Fruit fly (Drosophila melanogaster): ENCODE data around the gene mub.

mub gene

dm6 chr3L:21961892-21962518, 117.4 kb downstream of the mub start, which contains the start of gene Chs2:
TSS of gene Chs2 (plus strand) at chr3L:21962401.
- TF ChIP-seq insv (optimal IDR thresholded peaks at IDR 0.05) = no peak
- TF ChIP-seq Myc (optimal IDR thresholded peaks at IDR 0.05) = no peak
- no peak for TF ChIP-seq ttk (optimal IDR thresholded peaks at IDR 0.05)
- TF ChIP-seq Sin3A (optimal IDR thresholded peaks at IDR 0.05) = no peak
- TF ChIP-seq h (optimal IDR thresholded peaks at IDR 0.05) = no peak
- TF ChIP-seq psq (optimal IDR thresholded peaks at IDR 0.05) = no peak

- no peak for TF ChIP-seq ttk (optimal IDR thresholded peaks at IDR 0.05)
- no peak for TF ChIP-seq psq (optimal IDR thresholded peaks at IDR 0.05)
- no peak for TF ChIP-seq Myc (optimal IDR thresholded peaks at IDR 0.05)
- TF ChIP-seq insv (optimal IDR thresholded peaks at IDR 0.05) = no peak
- TF ChIP-seq Sin3A (optimal IDR thresholded peaks at IDR 0.05) = no peak
- TF ChIP-seq h (optimal IDR thresholded peaks at IDR 0.05) = no peak
Observed at dm6 chr3L:21963293-21963692, 118.7 kb downstream of the mub start.

dm6 chr3L:21971735-21972134, 127.1 kb downstream of the mub start, which contains the start of gene P5CS:
TSS of gene P5CS (plus strand) at chr3L:21972002.
- no peak for TF ChIP-seq psq (optimal IDR thresholded peaks at IDR 0.05)
- no peak for TF ChIP-seq ttk (optimal IDR thresholded peaks at IDR 0.05)
- TF ChIP-seq Myc (optimal IDR thresholded peaks at IDR 0.05) = no peak
- TF ChIP-seq h (optimal IDR thresholded peaks at IDR 0.05) = no peak
- no peak for TF ChIP-seq insv (optimal IDR thresholded peaks at IDR 0.05)

DNA sequence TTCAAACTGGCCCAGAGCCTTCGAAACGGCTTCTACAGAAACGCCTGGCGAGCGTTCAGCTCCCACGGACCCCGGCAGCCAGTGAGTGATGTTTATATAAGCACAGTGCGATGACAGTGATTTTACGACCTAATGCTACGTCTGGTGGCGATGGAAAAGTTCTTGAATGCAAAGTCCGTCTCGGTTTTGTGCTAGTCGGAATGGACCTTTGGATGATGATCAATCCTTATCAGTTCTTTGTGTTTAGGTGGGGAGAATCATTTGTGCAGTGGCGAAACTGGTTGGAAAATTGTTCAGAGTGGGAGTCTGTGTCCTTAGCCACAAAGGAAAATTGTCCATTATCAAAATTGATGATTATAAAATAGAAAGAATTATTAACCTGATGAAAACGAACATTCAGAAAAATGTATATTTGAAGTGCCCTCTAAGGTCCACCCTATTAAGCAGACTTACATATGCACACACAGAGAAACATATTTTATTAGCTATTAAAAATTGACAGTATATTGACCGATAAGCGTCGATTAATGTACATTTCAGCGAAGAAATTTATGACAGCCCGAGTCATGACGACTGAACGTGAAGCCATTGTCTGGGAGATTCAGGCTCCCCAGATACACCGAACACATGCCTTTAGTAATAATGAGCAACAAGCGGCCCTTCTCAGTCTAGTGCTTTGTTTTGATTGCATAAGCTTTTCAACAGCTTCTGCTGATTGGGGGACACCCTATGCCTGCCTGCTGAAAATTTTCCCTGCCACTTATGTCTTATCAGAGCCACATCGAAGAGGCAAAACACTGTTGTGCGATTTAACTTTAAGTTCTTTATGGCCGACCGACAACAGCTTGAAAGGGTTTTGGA, 127.8 kb downstream of the mub start:
- no peak for TF ChIP-seq insv (optimal IDR thresholded peaks at IDR 0.05)
- no peak for TF ChIP-seq Myc (optimal IDR thresholded peaks at IDR 0.05)
- no peak for TF ChIP-seq psq (optimal IDR thresholded peaks at IDR 0.05)
- TF ChIP-seq Sin3A (optimal IDR thresholded peaks at IDR 0.05) = no peak

DNA sequence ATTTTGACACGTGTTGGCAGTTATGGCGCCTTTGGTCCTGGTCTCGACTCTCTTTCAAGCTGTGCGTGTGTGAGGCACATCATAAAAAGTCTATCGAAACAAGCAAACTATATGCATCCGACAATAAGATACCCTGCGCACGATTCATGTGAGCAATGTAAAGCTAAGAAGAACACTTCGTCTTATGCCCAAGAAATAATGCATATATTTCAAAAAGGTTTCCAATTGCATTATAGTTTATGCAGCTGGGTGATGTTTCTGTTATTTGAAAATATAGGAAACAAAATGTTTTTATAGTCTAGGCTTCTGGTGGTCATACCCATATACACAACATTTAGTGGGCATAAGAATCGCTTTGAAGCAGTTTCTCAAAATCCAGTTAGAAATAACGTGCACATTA, 129.1 kb downstream of the mub start:
- TF ChIP-seq insv (optimal IDR thresholded peaks at IDR 0.05) (no peak), h (optimal IDR thresholded peaks at IDR 0.05) (no peak), Myc (optimal IDR thresholded peaks at IDR 0.05) (no peak), psq (optimal IDR thresholded peaks at IDR 0.05) (no peak), Sin3A (optimal IDR thresholded peaks at IDR 0.05) (no peak), ttk (optimal IDR thresholded peaks at IDR 0.05) (no peak)

- TF ChIP-seq ttk (optimal IDR thresholded peaks at IDR 0.05) (no peak), psq (optimal IDR thresholded peaks at IDR 0.05) (no peak), Sin3A (optimal IDR thresholded peaks at IDR 0.05) (no peak), Myc (optimal IDR thresholded peaks at IDR 0.05) (no peak), h (optimal IDR thresholded peaks at IDR 0.05) (no peak)
Observed at dm6 chr3L:21979789-21980188, 135.2 kb downstream of the mub start.
